Fruit fly (Drosophila melanogaster) ovary, adult (tissue): ENCODE results near the gene CG14856.

Source experiments
- CG17801 ChIP-seq: fragments of 200-800 bp; optimal IDR thresholded peaks from 2 replicates; lab custom pipeline; 2019; ENCODE audit warnings: missing biosample characterization, mild to moderate bottlenecking, missing genetic modification characterization, moderate library complexity; ENCODE audit not compliant: partially characterized antibody

Gene CG14856

DNA sequence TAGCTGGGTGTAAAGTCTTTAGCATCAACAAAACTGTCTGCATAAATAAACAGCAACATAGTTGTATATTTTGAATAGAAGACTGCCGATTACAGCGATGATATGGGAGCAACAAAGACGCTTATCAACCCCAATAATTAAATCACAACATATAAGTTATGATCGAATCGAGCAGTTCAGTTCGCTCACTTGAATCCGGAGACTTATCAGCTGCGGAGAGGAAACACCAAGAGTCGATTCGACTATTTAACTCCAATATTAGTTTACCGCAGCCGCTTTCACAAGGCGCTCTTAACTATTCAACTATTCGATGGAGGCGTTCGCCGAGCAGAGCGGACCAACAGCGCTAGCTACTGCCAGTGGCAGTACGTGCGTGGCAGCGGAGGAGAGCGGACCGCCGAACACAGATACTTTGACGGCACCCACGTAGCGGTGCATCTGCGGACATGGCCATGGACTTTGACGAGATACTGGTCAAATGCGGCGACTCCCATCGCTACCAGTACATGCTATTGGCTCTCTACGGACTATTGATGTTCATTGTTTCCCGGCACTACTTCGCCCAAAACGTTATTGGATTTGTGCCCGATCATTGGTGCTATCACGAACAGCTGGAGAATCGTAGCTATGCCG, at the start of gene CG14856:
TSS of gene CG14856 (plus strand) at position 361 of the 633 bp plus-strand sequence.
- TF ChIP-seq CG17801 (GFP tag; lab: Kevin White, UChicago): no peak

DNA sequence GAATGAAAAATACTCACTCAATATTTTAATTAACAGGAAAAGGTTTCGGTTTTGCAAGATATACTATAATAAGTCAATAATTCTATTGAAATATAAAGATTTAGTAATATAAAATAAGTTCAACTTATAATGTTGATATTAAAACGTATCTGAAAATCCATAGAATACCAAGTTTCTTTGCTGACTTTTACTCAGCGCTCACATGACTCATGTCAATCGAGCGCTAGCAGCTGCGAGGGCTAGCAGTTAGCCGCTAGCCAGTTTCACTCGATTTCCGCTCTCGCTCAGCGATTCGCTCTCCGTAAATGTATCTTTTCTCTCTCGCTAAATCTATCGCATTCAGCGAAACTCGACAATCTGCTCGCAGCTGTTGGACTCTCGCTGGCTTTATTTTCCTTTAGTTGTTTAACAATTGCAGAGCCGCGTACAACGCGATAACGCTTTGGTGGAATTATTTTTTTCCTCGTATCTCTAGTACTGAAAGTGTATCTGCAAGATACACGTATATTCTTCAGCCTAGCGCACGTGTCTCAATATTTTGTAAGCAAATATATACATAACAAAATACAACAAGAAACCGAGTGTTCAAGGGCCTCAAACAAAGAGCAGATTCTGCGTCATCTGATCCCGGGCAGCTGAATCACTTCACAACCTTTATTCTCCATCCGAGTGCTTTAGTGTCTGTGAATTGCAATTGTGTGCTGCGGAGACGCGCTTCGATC, 49.5 kb upstream of the CG14856 start:
- TF ChIP-seq CG17801 (GFP tag; lab: Kevin White, UChicago): peak; percentile 67

DNA sequence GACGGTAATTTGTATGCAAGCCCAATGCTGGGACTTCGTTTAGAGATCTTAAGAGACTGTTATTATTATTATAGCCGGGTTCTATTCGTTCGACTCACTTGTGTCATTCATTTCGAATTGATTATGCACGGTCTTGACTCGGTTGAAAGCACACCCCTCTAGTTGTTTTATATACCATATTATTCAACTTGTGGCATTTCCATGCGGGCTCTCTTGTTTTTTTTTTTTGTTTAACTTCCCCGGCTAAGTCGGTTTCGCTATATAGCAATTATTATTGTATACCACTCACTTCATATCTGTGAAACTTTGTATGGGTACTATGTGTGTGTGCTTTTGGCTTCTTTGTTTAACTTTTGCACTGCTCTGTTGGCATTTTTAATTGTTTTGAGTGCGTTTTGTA, 47.8 kb upstream of the CG14856 start, which contains the start of gene smp-30:
TSS of gene smp-30 (minus strand) at position 224 of the 400 bp plus-strand sequence.
- no peak for TF ChIP-seq CG17801 (GFP tag; lab: Kevin White, UChicago)

DNA sequence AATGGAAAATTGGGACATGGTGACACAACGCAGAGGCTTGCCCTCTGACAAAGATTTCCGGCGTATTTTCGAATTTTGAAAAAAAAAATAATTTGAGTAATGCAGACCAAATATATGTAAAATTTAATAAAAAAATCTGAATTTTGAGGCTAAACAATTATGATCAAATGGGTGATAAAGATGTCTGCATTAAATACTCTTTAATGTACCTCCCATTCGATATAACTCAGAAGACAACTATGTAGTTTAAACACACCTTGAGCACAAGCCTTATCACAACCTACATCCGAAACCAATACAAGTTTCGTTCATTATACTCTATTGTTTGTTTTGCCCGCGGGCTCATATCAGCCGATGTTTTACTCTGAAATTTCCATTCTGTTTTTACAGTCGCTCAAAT, 44.4 kb upstream of the CG14856 start, which contains the start of gene CG7362:
TSS of gene CG7362 (minus strand) at position 101 of the 400 bp plus-strand sequence.
- no peak for TF ChIP-seq CG17801 (GFP tag; lab: Kevin White, UChicago)

dm6 chr3R:14754806-14755488, 43.8 kb upstream of the CG14856 start:
- peak; percentile 92 for TF ChIP-seq CG17801 (GFP tag; lab: Kevin White, UChicago)

DNA sequence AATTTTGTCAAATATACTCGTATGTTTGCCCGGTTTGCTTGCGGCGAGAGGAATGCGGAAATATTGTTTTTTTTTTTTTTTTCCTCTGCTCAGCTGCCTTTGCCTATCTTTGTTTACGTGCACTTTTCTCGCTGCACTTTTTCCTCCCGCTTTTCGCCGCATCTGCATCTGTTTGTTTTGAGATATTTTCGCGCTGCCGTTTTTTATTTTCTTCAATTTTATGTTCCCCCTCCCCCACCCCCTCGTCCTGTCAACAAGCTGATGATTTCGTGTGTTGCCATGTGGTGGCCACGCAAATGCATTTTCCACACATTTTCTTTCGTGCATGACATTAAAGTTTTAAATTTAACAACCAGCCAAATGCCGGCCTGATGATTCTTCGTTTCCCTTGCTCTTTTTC, 42.7 kb upstream of the CG14856 start:
- no peak for TF ChIP-seq CG17801 (GFP tag; lab: Kevin White, UChicago)

dm6 chr3R:14758331-14758730, 40.5 kb upstream of the CG14856 start:
- TF ChIP-seq CG17801 (GFP tag; lab: Kevin White, UChicago): no peak

DNA sequence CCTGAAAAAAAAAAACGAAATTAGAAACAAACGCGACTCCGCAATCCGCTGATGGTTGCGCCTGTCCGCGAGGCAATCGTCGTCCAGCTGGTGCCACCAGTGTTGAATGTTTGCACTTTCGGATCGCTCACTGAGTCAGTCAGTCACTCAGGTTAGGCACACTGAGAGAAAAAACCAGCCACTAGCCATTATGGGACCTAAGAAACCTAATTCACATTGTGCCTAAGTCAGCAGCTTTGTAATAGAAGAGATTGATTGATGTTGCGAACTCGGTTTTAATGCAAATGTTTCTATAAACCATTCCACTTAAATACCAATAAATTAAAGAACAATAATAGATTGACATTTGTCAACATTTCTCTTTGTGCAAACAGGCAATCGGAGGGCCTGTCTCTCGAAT, 37.7 kb upstream of the CG14856 start:
- no peak for TF ChIP-seq CG17801 (GFP tag; lab: Kevin White, UChicago)

- TF ChIP-seq CG17801 (GFP tag; lab: Kevin White, UChicago): no peak
Measured at dm6 chr3R:14763487-14763886, 35.3 kb upstream of the CG14856 start.

dm6 chr3R:14764131-14764530, 34.7 kb upstream of the CG14856 start:
- TF ChIP-seq CG17801 (GFP tag; lab: Kevin White, UChicago): no peak

DNA sequence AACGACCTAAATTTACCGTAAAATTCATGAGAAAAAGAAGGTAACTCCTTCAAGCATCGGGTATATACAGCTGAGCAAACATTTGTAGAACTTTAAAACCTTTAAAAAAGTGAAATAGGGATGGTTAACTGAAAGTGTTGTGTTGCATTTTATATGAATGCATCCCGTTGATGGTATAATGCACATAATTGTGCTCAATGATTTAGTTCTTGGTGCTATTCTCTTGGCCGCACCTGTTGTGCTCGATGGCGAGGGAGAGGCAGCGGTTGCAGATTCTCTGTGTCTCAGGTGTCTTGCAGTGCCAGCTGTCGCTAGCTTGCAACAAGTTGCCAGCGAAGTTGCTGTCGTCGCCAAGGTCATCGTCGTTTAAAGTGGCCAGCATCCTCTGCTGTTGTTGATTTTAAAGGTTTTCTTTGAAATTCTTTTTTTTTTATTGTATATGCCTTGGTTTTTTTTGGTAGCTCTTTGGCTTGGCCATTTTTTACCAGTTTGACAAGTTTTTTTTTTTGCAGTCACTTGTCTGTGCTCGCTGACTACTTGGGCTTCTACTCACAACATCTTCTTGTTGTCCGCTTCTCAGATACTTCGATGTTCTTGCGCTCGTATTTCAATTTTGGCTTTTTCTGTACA, 33.3 kb upstream of the CG14856 start:
- TF ChIP-seq CG17801 (GFP tag; lab: Kevin White, UChicago): no peak

DNA sequence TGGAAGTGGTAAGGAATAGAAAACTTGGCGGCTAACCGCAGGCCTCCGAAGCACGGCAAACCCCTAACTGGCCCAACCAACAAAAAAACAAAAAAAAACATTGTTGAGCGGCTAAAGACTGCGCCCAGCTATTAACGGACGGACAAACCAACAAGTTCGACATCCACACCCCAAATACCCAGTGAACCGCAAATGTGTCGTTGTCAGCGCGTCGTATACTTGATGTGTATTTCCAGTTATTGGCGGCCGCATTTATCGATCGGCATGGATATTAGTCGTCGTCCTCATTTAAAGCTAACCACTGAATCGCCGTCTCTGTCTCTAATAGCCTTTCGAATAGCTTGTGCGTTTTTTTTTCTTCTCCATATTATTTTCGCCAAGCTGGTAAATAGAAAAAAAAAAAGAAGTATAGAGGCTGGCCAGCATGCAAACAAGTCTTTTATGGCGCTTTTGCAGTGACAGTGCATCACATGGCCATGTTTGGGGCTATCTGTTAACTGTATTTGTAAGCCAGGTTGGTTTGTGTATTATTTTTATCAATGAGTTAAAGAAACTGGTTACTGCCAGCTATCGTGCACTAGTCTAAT, 32.3 kb upstream of the CG14856 start:
- no peak for TF ChIP-seq CG17801 (GFP tag; lab: Kevin White, UChicago)

DNA sequence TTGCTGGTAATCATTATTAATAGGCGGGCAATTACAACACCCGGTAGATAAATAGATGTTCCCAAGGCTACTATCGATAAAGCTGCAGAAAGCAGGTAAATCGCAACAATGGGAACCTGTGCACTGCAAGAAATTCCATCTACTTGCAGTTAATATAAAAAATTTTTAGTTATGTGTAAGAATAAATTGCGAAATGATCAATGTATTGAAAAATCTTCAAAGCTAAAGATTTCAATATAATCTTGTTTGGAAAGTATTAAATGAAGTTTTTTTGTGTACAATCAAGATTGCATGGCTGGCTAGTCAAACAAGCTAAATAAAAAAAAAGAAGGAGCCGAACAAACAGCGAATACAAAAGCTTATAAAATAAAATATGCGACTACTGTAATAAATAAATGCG, 23.4 kb upstream of the CG14856 start:
- TF ChIP-seq CG17801 (GFP tag; lab: Kevin White, UChicago): no peak

DNA sequence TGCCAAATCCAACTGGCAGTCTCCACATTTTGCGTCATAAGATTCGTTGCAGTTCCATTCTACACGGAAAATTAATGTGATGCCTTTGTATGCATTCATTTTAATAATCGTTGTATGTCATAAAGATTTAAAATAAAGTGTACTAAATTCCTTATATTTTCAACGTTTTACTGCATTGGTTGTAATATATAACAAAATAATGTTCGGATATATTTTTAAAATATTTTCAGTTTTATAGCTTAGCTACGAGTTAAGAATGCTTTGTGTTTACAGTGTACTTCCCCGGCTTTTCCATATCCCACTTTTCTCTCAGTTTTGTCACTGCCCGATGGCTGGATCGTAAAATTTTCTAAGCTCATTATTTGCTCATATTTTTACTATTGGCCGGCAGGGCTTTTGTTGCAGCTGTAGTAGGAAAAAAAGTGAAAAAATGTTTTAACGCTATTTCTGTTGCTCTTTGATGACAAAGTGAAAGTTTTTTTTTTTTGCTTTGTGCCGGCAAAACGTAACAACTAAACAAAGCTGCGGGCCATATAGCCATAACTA, 19.0 kb upstream of the CG14856 start:
- no peak for TF ChIP-seq CG17801 (GFP tag; lab: Kevin White, UChicago)
